Worm (Caenorhabditis elegans): ENCODE data around the gene Y57G11C.43.

DNA sequence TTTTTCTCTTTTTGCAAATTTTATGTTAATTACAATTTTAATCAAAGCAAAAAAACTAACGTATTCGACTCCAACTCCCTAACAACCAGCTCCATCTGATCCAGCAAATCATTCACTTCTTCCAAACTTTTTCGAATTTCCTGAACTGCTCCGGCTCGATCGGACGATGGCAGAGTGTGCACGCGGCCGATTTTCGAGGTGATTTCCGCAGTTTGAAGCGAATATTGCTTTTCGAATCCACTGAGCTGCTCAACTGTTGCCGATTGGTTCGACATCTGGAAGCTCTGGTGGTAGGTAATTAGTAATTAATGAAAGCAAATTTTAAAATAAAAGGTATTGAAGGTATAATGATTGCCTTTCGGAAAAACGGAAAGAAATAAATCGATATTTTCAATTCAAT is 2.9 kb upstream of the Y57G11C.43 start, which contains the start of gene vti-1:
- no peak for TF ChIP-seq W03F9.2 (tag; optimal IDR thresholded peaks at IDR 0.05)
- no peak for TF ChIP-seq dao-5 (tag; optimal IDR thresholded peaks at IDR 0.05)
- TF ChIP-seq him-1 (tag; optimal IDR thresholded peaks at IDR 0.05), result no peak
